Worm (Caenorhabditis elegans) whole organism, early embryonic: Measurements from ENCODE around the gene srz-105.

Experiments used
- ama-1 ChIP-seq: fragments of 150-350 bp; optimal IDR thresholded peaks from 2 replicates; lab custom pipeline; 2014
- ceh-13 ChIP-seq: fragments of 200-800 bp; sonication (Bioruptor generic); optimal IDR thresholded peaks from 2 replicates; lab custom pipeline; 2018; ENCODE audit warnings: mild to moderate bottlenecking, missing genetic modification characterization, missing compliant biosample characterization
- ets-7 ChIP-seq: sonication (generic microtip); optimal IDR thresholded peaks from 2 replicates; lab custom pipeline; 2016; ENCODE audit warnings: missing genotype, missing genetic modification characterization, missing compliant biosample characterization
- flt-1 ChIP-seq: fragments of 200-800 bp; sonication (Bioruptor generic); IDR thresholded peaks from 2 replicates; pipeline ENCODE4 v1.3.6; 2022; ENCODE audit warnings: missing genetic modification characterization, missing compliant biosample characterization

ce11 chrIV:16298851-16299250 lies 25.8 kb upstream of the srz-105 start, which contains the start of gene srz-72:
- TF ChIP-seq ets-7 (tag; lab: Kevin White, UChicago) (no peak), flt-1 (no peak), ceh-13 (no peak), ama-1 (lab: Kevin White, UChicago) (no peak)
